Worm (Caenorhabditis elegans) whole organism, L4 larva: ENCODE measurements around the gene mcm-5.
A peak's percentile ranks its signal among the peaks of the same experiment; 100 is the strongest.

ENCODE experiments used
- F10B5.3 ChIP-seq: sonication (generic microtip); optimal IDR thresholded peaks from 2 replicates; lab custom pipeline; 2016; ENCODE audit warnings: mild to moderate bottlenecking, missing genetic modification characterization, missing compliant biosample characterization
- F26F4.8 ChIP-seq: fragments of 200-800 bp; sonication (Bioruptor generic); conservative IDR thresholded peaks from 2 replicates; pipeline ENCODE4 v1.3.6; 2022; ENCODE audit warnings: missing genetic modification characterization, missing compliant biosample characterization
- F49E8.2 ChIP-seq: sonication (generic microtip); optimal IDR thresholded peaks from 2 replicates; lab custom pipeline; 2016; ENCODE audit warnings: missing compliant biosample characterization, mild to moderate bottlenecking, missing genetic modification characterization, borderline replicate concordance
- T26A8.4 ChIP-seq: fragments of 200-800 bp; sonication (Bioruptor generic); IDR thresholded peaks from 2 replicates; pipeline ENCODE4 v1.3.6; 2022; ENCODE audit warnings: missing genetic modification characterization, missing compliant biosample characterization
- Y75B8A.6 ChIP-seq: fragments of 200-800 bp; sonication (Bioruptor generic); IDR thresholded peaks from 2 replicates; pipeline ENCODE4 v1.3.6; 2022; ENCODE audit warnings: missing genetic modification reagents, missing genetic modification characterization, missing compliant biosample characterization
- aha-1 ChIP-seq: fragments of 150-350 bp; peaks from one replicate; lab custom pipeline; 2014; ENCODE audit warnings: missing biosample characterization, missing genetic modification characterization
- aly-2 ChIP-seq: sonication (generic microtip); optimal IDR thresholded peaks from 2 replicates; lab custom pipeline; 2018; ENCODE audit warnings: missing biosample characterization, missing genetic modification characterization
- ceh-28 ChIP-seq: fragments of 150-350 bp; optimal IDR thresholded peaks from 2 replicates; lab custom pipeline; 2014; ENCODE audit warnings: missing biosample characterization, missing genetic modification reagents, missing genetic modification characterization
- ceh-82 ChIP-seq: sonication (generic microtip); optimal IDR thresholded peaks from 2 replicates; lab custom pipeline; 2017; ENCODE audit warnings: missing biosample characterization, missing genetic modification characterization
- cey-2 ChIP-seq: sonication (generic microtip); optimal IDR thresholded peaks from 3 replicates; lab custom pipeline; 2017; ENCODE audit warnings: missing genetic modification characterization, mild to moderate bottlenecking, missing compliant biosample characterization, antibody characterized with exemption, borderline replicate concordance; ENCODE audit not compliant: insufficient read depth
- daf-12 ChIP-seq: fragments of 150-350 bp; optimal IDR thresholded peaks from 2 replicates; lab custom pipeline; 2014; ENCODE audit warnings: missing biosample characterization, missing genetic modification reagents, missing genetic modification characterization
- daf-19 ChIP-seq: fragments of 200-800 bp; sonication (Bioruptor generic); conservative IDR thresholded peaks from 2 replicates; pipeline ENCODE4 v1.3.6; 2022; ENCODE audit warnings: missing genetic modification characterization, missing compliant biosample characterization
- daf-8 ChIP-seq: fragments of 200-800 bp; sonication (Bioruptor generic); IDR thresholded peaks from 2 replicates; pipeline ENCODE4 v1.3.6; 2022; ENCODE audit warnings: missing genetic modification characterization, missing compliant biosample characterization
- dmd-6 ChIP-seq: fragments of 200-800 bp; sonication (Bioruptor generic); IDR thresholded peaks from 2 replicates; pipeline ENCODE4 v1.3.6; 2022; ENCODE audit warnings: missing genetic modification reagents, missing genetic modification characterization, missing compliant biosample characterization
- duxl-1 ChIP-seq: sonication (generic microtip); optimal IDR thresholded peaks from 2 replicates; lab custom pipeline; 2016; ENCODE audit warnings: mild to moderate bottlenecking, missing genetic modification characterization, moderate library complexity, missing compliant biosample characterization; ENCODE audit not compliant: poor library complexity
- fos-1 ChIP-seq: fragments of 150-350 bp; optimal IDR thresholded peaks from 2 replicates; lab custom pipeline; 2014; ENCODE audit warnings: missing biosample characterization, missing genetic modification characterization
- hif-1 ChIP-seq, 2 experiments: sonication (generic microtip); optimal IDR thresholded peaks; 2 replicates each; lab custom pipeline; 2016 to 2017; ENCODE audit warnings: missing compliant biosample characterization in 2 of 2, missing genetic modification characterization in 2 of 2, missing genetic modification reagents in 2 of 2, missing genotype in 2 of 2, mild to moderate bottlenecking in 1 of 2
- lim-7 ChIP-seq: fragments of 200-800 bp; sonication (Bioruptor generic); IDR thresholded peaks from 2 replicates; pipeline ENCODE4 v1.3.6; 2022; ENCODE audit warnings: missing genetic modification characterization, missing compliant biosample characterization
- lin-29 ChIP-seq: fragments of 200-800 bp; sonication (Bioruptor generic); IDR thresholded peaks from 2 replicates; pipeline ENCODE4 v1.3.6; 2022; ENCODE audit warnings: missing genetic modification reagents, missing genetic modification characterization, missing compliant biosample characterization
- lin-39 ChIP-seq: fragments of 150-350 bp; optimal IDR thresholded peaks from 2 replicates; lab custom pipeline; 2014; ENCODE audit warnings: missing biosample characterization, missing genetic modification reagents, missing genetic modification characterization
- lir-3 ChIP-seq: sonication (generic microtip); optimal IDR thresholded peaks from 2 replicates; lab custom pipeline; 2016; ENCODE audit warnings: mild to moderate bottlenecking, missing genetic modification characterization, missing compliant biosample characterization
- mdl-1 ChIP-seq, 2 experiments: fragments of 150-350 bp in 1 of 2; sonication (generic microtip) in 1 of 2; optimal IDR thresholded peaks; 2 replicates each; lab custom pipeline; 2014 to 2017; ENCODE audit warnings: missing biosample characterization in 2 of 2, missing genetic modification characterization in 2 of 2
- mdt-29 ChIP-seq: fragments of 200-800 bp; sonication (Bioruptor generic); IDR thresholded peaks from 2 replicates; pipeline ENCODE4 v1.3.6; 2022; ENCODE audit warnings: missing genetic modification reagents, missing genetic modification characterization, missing compliant biosample characterization
- nhr-10 ChIP-seq: fragments of 150-350 bp; optimal IDR thresholded peaks from 2 replicates; lab custom pipeline; 2014; ENCODE audit warnings: missing biosample characterization, missing genetic modification characterization
- nhr-102 ChIP-seq: sonication (generic microtip); optimal IDR thresholded peaks from 2 replicates; lab custom pipeline; 2016; ENCODE audit warnings: mild to moderate bottlenecking, missing genetic modification characterization, moderate library complexity, missing compliant biosample characterization
- nhr-25 ChIP-seq: sonication (generic microtip); optimal IDR thresholded peaks from 2 replicates; lab custom pipeline; 2017; ENCODE audit warnings: missing genetic modification characterization, mild to moderate bottlenecking, missing compliant biosample characterization, antibody characterized with exemption, moderate library complexity, borderline replicate concordance; ENCODE audit not compliant: insufficient read depth
- nhr-41 ChIP-seq: fragments of 200-800 bp; sonication (Bioruptor generic); IDR thresholded peaks from 2 replicates; pipeline ENCODE4 v1.3.6; 2022; ENCODE audit warnings: missing genetic modification reagents, missing genetic modification characterization, missing compliant biosample characterization
- nhr-48 ChIP-seq: sonication (generic microtip); optimal IDR thresholded peaks from 2 replicates; lab custom pipeline; 2016; ENCODE audit warnings: mild to moderate bottlenecking, missing genetic modification characterization, missing compliant biosample characterization
- pha-4 ChIP-seq, 2 experiments: fragments of 150-350 bp in 1 of 2; fragments of 200-800 bp in 1 of 2; sonication (Bioruptor generic) in 1 of 2; IDR thresholded peaks in 1 of 2; optimal IDR thresholded peaks in 1 of 2; 2 replicates each; pipeline versions ENCODE4 v1.3.6 to Lab custom; 2014 to 2022; ENCODE audit warnings: missing genetic modification characterization in 2 of 2, missing genetic modification reagents in 2 of 2, missing biosample characterization in 1 of 2, missing compliant biosample characterization in 1 of 2
- saeg-2 ChIP-seq: fragments of 200-800 bp; sonication (Bioruptor generic); IDR thresholded peaks from 2 replicates; pipeline ENCODE4 v1.3.6; 2022; ENCODE audit warnings: missing genetic modification reagents, missing genetic modification characterization, missing compliant biosample characterization
- spr-3 ChIP-seq: fragments of 200-800 bp; sonication (Bioruptor generic); optimal IDR thresholded peaks from 2 replicates; lab custom pipeline; 2018; ENCODE audit warnings: mild to moderate bottlenecking, missing genetic modification characterization, missing compliant biosample characterization
- tra-1 ChIP-seq: fragments of 200-800 bp; sonication (Bioruptor generic); IDR thresholded peaks from 2 replicates; pipeline ENCODE4 v1.3.6; 2022; ENCODE audit warnings: missing genetic modification reagents, missing genetic modification characterization, missing compliant biosample characterization
- unc-39 ChIP-seq: sonication (generic microtip); optimal IDR thresholded peaks from 2 replicates; lab custom pipeline; 2017; ENCODE audit warnings: missing biosample characterization, missing genetic modification characterization
- zfp-2 ChIP-seq: sonication (generic microtip); optimal IDR thresholded peaks from 2 replicates; lab custom pipeline; 2016; ENCODE audit warnings: mild to moderate bottlenecking, missing genetic modification characterization, missing compliant biosample characterization
- ztf-11 ChIP-seq: fragments of 150-350 bp; optimal IDR thresholded peaks from 2 replicates; lab custom pipeline; 2014; ENCODE audit warnings: missing biosample characterization, missing genetic modification characterization

Gene mcm-5

ce11 chrIII:4269220-4269935, 21.7 kb downstream of the mcm-5 start, which contains the start of the genes sftb-1 and R10E4.1 (continued):
- peak; percentile 23 for TF ChIP-seq duxl-1 (tag; lab: Kevin White, UChicago)

DNA sequence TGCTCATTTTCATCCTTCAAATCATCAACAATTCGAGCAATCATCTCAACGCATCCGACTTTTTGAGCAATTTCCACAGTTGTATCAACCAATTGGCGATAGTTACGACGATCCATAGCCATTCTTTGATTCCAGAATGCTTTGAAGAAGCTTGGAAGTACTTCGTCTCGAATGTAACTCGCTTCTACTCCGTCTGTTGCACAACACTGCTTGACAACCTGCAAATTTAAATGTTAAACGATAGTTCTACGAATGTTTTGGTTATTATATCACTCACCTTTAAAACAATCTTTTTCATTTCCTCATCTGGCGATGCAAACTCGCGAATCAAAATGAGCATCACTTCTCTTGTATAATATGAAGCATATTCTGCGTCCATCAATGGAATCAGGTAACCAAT, 25.2 kb downstream of the mcm-5 start:
- no peak for TF ChIP-seq zfp-2 (tag; lab: Kevin White, UChicago)
- TF ChIP-seq daf-12 (tag; lab: Kevin White, UChicago), result no peak
- TF ChIP-seq aha-1 (tag; lab: Kevin White, UChicago), result peak; percentile 62
- no peak for TF ChIP-seq spr-3 (GFP tag; lab: Kevin White, UChicago)
- no peak for TF ChIP-seq daf-8 (GFP tag; lab: Robert Waterston, UW)
- TF ChIP-seq hif-1 (tag; optimal IDR thresholded peaks at IDR 0.05; lab: Kevin White, UChicago), result no peak

ce11 chrIII:4263048-4263447, 28.0 kb downstream of the mcm-5 start, which contains the start of gene T08A11.1:
T08A11.1 (minus strand) TSS chrIII:4263148.
- TF ChIP-seq nhr-10 (tag; lab: Kevin White, UChicago) (no peak), saeg-2 (GFP tag; lab: Robert Waterston, UW) (no peak), lin-39 (tag; lab: Kevin White, UChicago) (no peak), daf-12 (tag; lab: Kevin White, UChicago) (no peak), aha-1 (tag; lab: Kevin White, UChicago) (no peak), nhr-102 (no peak), ceh-28 (no peak), F10B5.3 (tag; lab: Kevin White, UChicago) (no peak), cey-2 (tag; lab: Kevin White, UChicago) (no peak), mdl-1 (tag; optimal IDR thresholded peaks at IDR 0.05; lab: Kevin White, UChicago) (no peak), T26A8.4 (no peak), tra-1 (GFP tag; lab: Robert Waterston, UW) (no peak), ztf-11 (tag; lab: Kevin White, UChicago) (no peak), nhr-41 (GFP tag; lab: Robert Waterston, UW) (no peak)

DNA sequence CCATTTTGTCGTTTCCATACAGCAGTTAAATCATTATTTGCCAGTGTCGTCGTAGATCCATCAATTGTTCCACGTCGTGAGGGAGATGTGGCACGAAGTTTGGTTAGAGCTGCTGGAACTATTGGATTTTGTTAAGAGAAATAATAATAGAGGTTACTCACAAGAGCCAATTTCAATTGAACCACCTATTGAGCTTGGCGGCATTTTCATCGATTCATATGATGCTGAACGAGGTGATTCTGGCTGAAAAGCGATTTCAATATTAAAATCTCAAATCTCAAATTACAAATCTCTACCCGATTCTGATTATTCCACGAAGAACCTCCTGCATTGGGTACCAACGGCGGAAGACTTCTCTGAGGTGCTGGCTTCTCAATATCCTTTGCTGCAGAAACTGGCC, 33.2 kb downstream of the mcm-5 start:
- TF ChIP-seq aly-2 (no peak), aha-1 (tag; lab: Kevin White, UChicago) (peak; percentile 95)
- TF ChIP-seq, all 104 proteins: peak for 1

DNA sequence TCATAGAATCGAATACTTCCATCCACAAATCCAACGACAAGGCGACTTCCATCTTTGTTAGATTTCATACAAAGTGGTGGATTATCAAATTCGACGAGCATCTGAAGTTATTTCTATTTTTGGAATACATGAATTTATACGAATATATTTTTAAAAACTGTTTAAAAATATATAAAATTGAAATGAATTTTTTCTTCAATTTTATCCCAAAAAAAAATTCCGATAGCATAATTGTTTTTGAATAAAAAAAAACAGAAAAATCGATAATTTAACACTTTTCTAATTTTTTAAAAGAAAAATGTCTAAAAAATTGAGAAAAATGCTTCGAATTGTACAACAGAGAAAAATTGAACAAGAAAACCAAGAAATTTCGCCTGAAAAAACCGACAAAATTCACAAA, 43.5 kb downstream of the mcm-5 start, which contains the start of gene Y44F5A.1:
Y44F5A.1 (minus strand) TSS at position 101 of the 400 bp plus-strand sequence.
- TF ChIP-seq lin-29 (GFP tag; lab: Robert Waterston, UW), result no peak
- TF ChIP-seq fos-1 (tag; lab: Kevin White, UChicago), result no peak
- TF ChIP-seq unc-39, result no peak
- no peak for TF ChIP-seq aly-2
- TF ChIP-seq lir-3 (tag; lab: Kevin White, UChicago), result no peak
- TF ChIP-seq dmd-6 (GFP tag; lab: Robert Waterston, UW), result no peak
- TF ChIP-seq F49E8.2, result no peak
- no peak for TF ChIP-seq nhr-25 (tag; lab: Kevin White, UChicago)
- TF ChIP-seq ceh-82 (tag; lab: Kevin White, UChicago), result no peak

- TF ChIP-seq aha-1 (tag; lab: Kevin White, UChicago), result no peak
- no peak for TF ChIP-seq Y75B8A.6 (GFP tag; lab: Robert Waterston, UW)
- TF ChIP-seq daf-19, result no peak
- no peak for TF ChIP-seq lim-7 (GFP tag; lab: Robert Waterston, UW)
- no peak for TF ChIP-seq lir-3 (tag; lab: Kevin White, UChicago)
- TF ChIP-seq nhr-48, result no peak
- no peak for TF ChIP-seq F26F4.8 (GFP tag; lab: Robert Waterston, UW)
- no peak for TF ChIP-seq pha-4 (GFP tag; IDR thresholded peaks at IDR 0.05; lab: Robert Waterston, UW)
- no peak for TF ChIP-seq pha-4 (tag; optimal IDR thresholded peaks at IDR 0.05; lab: Kevin White, UChicago)
- TF ChIP-seq mdt-29 (GFP tag; lab: Robert Waterston, UW), result no peak
Measured at ce11 chrIII:4244285-4244684, 46.8 kb downstream of the mcm-5 start, which contains the start of gene zhit-2. zhit-2 (minus strand) TSS chrIII:4244385.
